Worm (Caenorhabditis elegans) whole organism, L1 larva: Measurements from ENCODE around the gene sinh-1.

Experiments
- lsy-2 ChIP-seq, 2 experiments: fragments of 150-350 bp; optimal IDR thresholded peaks; 2 replicates each; lab custom pipeline; 2014; ENCODE audit warnings: missing biosample characterization in 2 of 2, missing genetic modification characterization in 2 of 2
- nhr-28 ChIP-seq: fragments of 150-350 bp; optimal IDR thresholded peaks from 2 replicates; lab custom pipeline; 2014; ENCODE audit warnings: missing biosample characterization, missing genetic modification characterization
- rnt-1 ChIP-seq: sonication (generic microtip); optimal IDR thresholded peaks from 2 replicates; lab custom pipeline; 2016; ENCODE audit warnings: mild to moderate bottlenecking, missing genetic modification characterization, moderate library complexity, missing compliant biosample characterization

DNA sequence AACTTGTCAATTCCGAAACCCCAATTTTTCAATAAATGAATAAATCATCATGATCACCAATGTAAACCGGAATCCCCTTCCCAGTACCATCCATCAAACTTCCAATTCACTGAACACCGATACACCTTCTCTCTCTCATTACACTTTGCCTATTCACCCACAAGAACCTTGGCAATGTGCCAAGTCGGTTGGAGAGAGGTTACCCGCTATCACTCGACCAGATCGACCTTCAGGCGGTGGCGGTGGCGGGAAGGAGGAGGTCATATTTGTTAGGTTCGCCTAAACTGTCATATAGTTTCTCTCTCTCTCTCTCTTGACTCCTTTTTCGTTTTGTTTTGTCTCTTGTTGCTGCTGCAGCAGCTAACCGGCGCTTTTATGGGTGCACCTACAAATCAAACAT, 34.5 kb downstream of the sinh-1 start:
- TF ChIP-seq lsy-2 (tag; optimal IDR thresholded peaks at IDR 0.05; lab: Kevin White, UChicago) (peak in 1 of 2 experiments; percentile 20), nhr-28 (tag; lab: Kevin White, UChicago) (no peak), rnt-1 (no peak)
